Worm (Caenorhabditis elegans) whole organism, mixed stage, embryonic: ENCODE measurements around the gene srh-46.
A peak's percentile ranks its signal among the peaks of the same experiment; 100 is the strongest.

Experiments
- M03D4.4 ChIP-seq: sonication (generic microtip); optimal IDR thresholded peaks from 2 replicates; lab custom pipeline; 2017; ENCODE audit warnings: mild to moderate bottlenecking, missing genetic modification characterization, missing compliant biosample characterization
- bed-3 ChIP-seq: fragments of 200-800 bp; sonication (Bioruptor generic); optimal IDR thresholded peaks from 3 replicates; lab custom pipeline; 2018; ENCODE audit warnings: mild to moderate bottlenecking, missing genetic modification characterization, moderate library complexity, missing compliant biosample characterization
- blmp-1 ChIP-seq: fragments of 150-350 bp; optimal IDR thresholded peaks from 2 replicates; lab custom pipeline; 2014; ENCODE audit warnings: missing biosample characterization, missing genetic modification characterization
- ceh-39 ChIP-seq: fragments of 150-350 bp; optimal IDR thresholded peaks from 2 replicates; lab custom pipeline; 2014; ENCODE audit warnings: missing biosample characterization, missing genetic modification characterization
- ceh-43 ChIP-seq: fragments of 200-800 bp; sonication (Bioruptor generic); optimal IDR thresholded peaks from 2 replicates; lab custom pipeline; 2018; ENCODE audit warnings: mild to moderate bottlenecking, missing genetic modification characterization, moderate library complexity, missing compliant biosample characterization
- ceh-83 ChIP-seq: fragments of 200-800 bp; sonication (Bioruptor generic); optimal IDR thresholded peaks from 2 replicates; lab custom pipeline; 2018; ENCODE audit warnings: mild to moderate bottlenecking, missing genetic modification characterization, missing compliant biosample characterization
- ces-1 ChIP-seq: fragments of 150-350 bp; optimal IDR thresholded peaks from 2 replicates; lab custom pipeline; 2014; ENCODE audit warnings: missing biosample characterization, missing genetic modification reagents, missing genetic modification characterization
- cnd-1 ChIP-seq: fragments of 200-800 bp; sonication (Bioruptor generic); optimal IDR thresholded peaks from 2 replicates; lab custom pipeline; 2018; ENCODE audit warnings: mild to moderate bottlenecking, missing genetic modification characterization, missing compliant biosample characterization
- drap-1 ChIP-seq: fragments of 200-800 bp; sonication (Bioruptor generic); optimal IDR thresholded peaks from 3 replicates; lab custom pipeline; 2018; ENCODE audit warnings: mild to moderate bottlenecking, missing genetic modification characterization, missing compliant biosample characterization
- elt-1 ChIP-seq: sonication (generic microtip); optimal IDR thresholded peaks from 2 replicates; lab custom pipeline; 2017; ENCODE audit warnings: missing genetic modification characterization, mild to moderate bottlenecking, missing compliant biosample characterization, antibody characterized with exemption, moderate library complexity, borderline replicate concordance; ENCODE audit not compliant: insufficient read depth
- elt-3 ChIP-seq: fragments of 150-350 bp; optimal IDR thresholded peaks from 2 replicates; lab custom pipeline; 2014; ENCODE audit warnings: missing biosample characterization, missing genetic modification characterization
- flh-1 ChIP-seq: fragments of 200-800 bp; sonication (Bioruptor generic); optimal IDR thresholded peaks from 2 replicates; lab custom pipeline; 2018; ENCODE audit warnings: mild to moderate bottlenecking, missing genetic modification characterization, moderate library complexity, missing compliant biosample characterization
- ham-2 ChIP-seq: fragments of 200-800 bp; sonication (Bioruptor generic); optimal IDR thresholded peaks from 2 replicates; lab custom pipeline; 2018; ENCODE audit warnings: mild to moderate bottlenecking, missing genetic modification characterization, missing compliant biosample characterization
- hlh-1 ChIP-seq: fragments of 150-350 bp; optimal IDR thresholded peaks from 2 replicates; lab custom pipeline; 2014; ENCODE audit warnings: missing biosample characterization, missing genetic modification reagents, missing genetic modification characterization
- lin-13 ChIP-seq: fragments of 150-350 bp; optimal IDR thresholded peaks from 2 replicates; lab custom pipeline; 2014; ENCODE audit warnings: missing biosample characterization, missing genetic modification characterization
- lin-32 ChIP-seq: fragments of 200-800 bp; sonication (Bioruptor generic); optimal IDR thresholded peaks from 2 replicates; lab custom pipeline; 2018; ENCODE audit warnings: mild to moderate bottlenecking, missing genetic modification characterization, missing compliant biosample characterization
- lsy-2 ChIP-seq: fragments of 150-350 bp; optimal IDR thresholded peaks from 2 replicates; lab custom pipeline; 2014; ENCODE audit warnings: missing biosample characterization, missing genetic modification characterization
- mab-5 ChIP-seq: fragments of 150-350 bp; optimal IDR thresholded peaks from 2 replicates; lab custom pipeline; 2014; ENCODE audit warnings: missing biosample characterization, missing genetic modification characterization
- mep-1 ChIP-seq: fragments of 150-350 bp; optimal IDR thresholded peaks from 2 replicates; lab custom pipeline; 2017; ENCODE audit warnings: missing biosample characterization, missing genetic modification reagents, missing genetic modification characterization, inconsistent platforms
- mls-2 ChIP-seq: sonication (generic microtip); optimal IDR thresholded peaks from 2 replicates; lab custom pipeline; 2016; ENCODE audit warnings: mild to moderate bottlenecking, missing genetic modification characterization, moderate library complexity, missing compliant biosample characterization
- nhr-12 ChIP-seq: fragments of 150-350 bp; optimal IDR thresholded peaks from 2 replicates; lab custom pipeline; 2014; ENCODE audit warnings: missing biosample characterization, missing genetic modification characterization
- nhr-2 ChIP-seq: fragments of 150-350 bp; optimal IDR thresholded peaks from 2 replicates; lab custom pipeline; 2014; ENCODE audit warnings: missing biosample characterization, missing genetic modification characterization
- nhr-237 ChIP-seq: fragments of 150-350 bp; optimal IDR thresholded peaks from 2 replicates; lab custom pipeline; 2014; ENCODE audit warnings: missing biosample characterization, missing genetic modification characterization
- nhr-28 ChIP-seq: fragments of 150-350 bp; optimal IDR thresholded peaks from 2 replicates; lab custom pipeline; 2014; ENCODE audit warnings: missing biosample characterization, missing genetic modification characterization
- nhr-76 ChIP-seq: sonication (generic microtip); optimal IDR thresholded peaks from 2 replicates; lab custom pipeline; 2017; ENCODE audit warnings: missing biosample characterization, missing genetic modification characterization
- pha-4 ChIP-seq: fragments of 150-350 bp; optimal IDR thresholded peaks from 2 replicates; lab custom pipeline; 2018; ENCODE audit warnings: missing biosample characterization, missing genetic modification reagents, missing genetic modification characterization
- sem-2 ChIP-seq: fragments of 200-800 bp; sonication (Bioruptor generic); optimal IDR thresholded peaks from 2 replicates; lab custom pipeline; 2018; ENCODE audit warnings: mild to moderate bottlenecking, missing genetic modification characterization, missing compliant biosample characterization
- snpc-4 ChIP-seq: fragments of 150-350 bp; optimal IDR thresholded peaks from 2 replicates; lab custom pipeline; 2014; ENCODE audit warnings: missing biosample characterization, missing genetic modification characterization
- sptf-1 ChIP-seq: sonication (generic microtip); optimal IDR thresholded peaks from 2 replicates; lab custom pipeline; 2017; ENCODE audit warnings: mild to moderate bottlenecking, missing genetic modification characterization, moderate library complexity, missing compliant biosample characterization
- tbx-8 ChIP-seq: fragments of 200-800 bp; sonication (Bioruptor generic); optimal IDR thresholded peaks from 2 replicates; lab custom pipeline; 2018; ENCODE audit warnings: mild to moderate bottlenecking, missing genetic modification characterization, moderate library complexity, missing compliant biosample characterization
- unc-120 ChIP-seq: sonication (generic microtip); optimal IDR thresholded peaks from 2 replicates; lab custom pipeline; 2017; ENCODE audit warnings: missing genetic modification characterization, missing compliant biosample characterization; ENCODE audit not compliant: poor library complexity, severe bottlenecking
- unc-39 ChIP-seq: fragments of 150-350 bp; optimal IDR thresholded peaks from 2 replicates; lab custom pipeline; 2014; ENCODE audit warnings: missing biosample characterization, missing genetic modification characterization
- unc-62 ChIP-seq: fragments of 150-350 bp; optimal IDR thresholded peaks from 2 replicates; lab custom pipeline; 2014; ENCODE audit warnings: missing biosample characterization, missing genetic modification reagents, missing genetic modification characterization
- zip-8 ChIP-seq: fragments of 150-350 bp; optimal IDR thresholded peaks from 2 replicates; lab custom pipeline; 2014; ENCODE audit warnings: missing biosample characterization, missing genetic modification characterization
- ztf-11 ChIP-seq: fragments of 150-350 bp; optimal IDR thresholded peaks from 2 replicates; lab custom pipeline; 2014; ENCODE audit warnings: missing biosample characterization, missing genetic modification characterization

Gene srh-46

DNA sequence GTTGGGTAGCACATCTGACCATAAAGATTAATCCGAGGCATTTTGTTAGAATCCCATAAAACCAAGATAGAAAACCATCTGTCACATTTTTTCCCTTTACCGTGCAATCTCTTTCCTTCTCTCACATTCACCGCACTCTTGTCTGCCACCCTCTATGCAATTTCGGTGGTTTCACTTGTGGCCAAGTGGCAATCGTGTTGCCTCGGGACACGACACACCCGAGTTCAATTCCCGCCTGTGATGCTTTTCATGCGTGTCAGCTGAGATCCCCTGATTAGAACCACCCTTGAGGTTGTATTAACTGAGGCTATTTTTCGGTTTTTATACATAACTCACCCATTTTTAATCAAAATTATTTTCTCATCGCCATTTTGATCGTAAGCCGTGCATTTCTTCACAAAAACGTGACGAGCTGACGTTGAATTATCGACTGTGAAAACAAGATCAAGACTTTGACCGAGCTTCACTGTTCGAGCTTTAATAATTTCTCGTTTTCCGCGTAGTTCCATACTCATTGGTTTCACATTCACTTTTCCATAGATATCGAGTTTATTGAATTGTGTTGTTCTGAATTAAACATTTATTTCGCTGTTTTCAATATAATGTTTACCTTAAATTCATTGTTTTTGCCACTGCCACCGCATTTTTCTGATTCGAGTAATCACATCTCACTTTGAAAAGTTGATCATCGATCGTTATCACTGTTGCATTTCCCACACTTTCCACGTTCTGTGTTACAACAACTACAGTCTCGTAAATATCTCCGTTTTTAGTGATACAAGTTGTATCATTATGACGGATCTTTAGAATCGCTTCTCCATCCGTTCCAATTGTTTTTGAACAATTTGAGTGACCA, 11.6 kb upstream of the srh-46 start:
- TF ChIP-seq elt-1 (tag; lab: Kevin White, UChicago) (peak; percentile 83), mep-1 (tag; lab: Kevin White, UChicago) (peak; percentile 94), cnd-1 (tag; lab: Kevin White, UChicago) (peak; percentile 99), lin-32 (GFP tag; lab: Kevin White, UChicago) (peak; percentile 100), drap-1 (GFP tag; lab: Kevin White, UChicago) (peak; percentile 100), ceh-43 (peak; percentile 98), snpc-4 (tag; lab: Kevin White, UChicago) (no peak), nhr-76 (peak; percentile 81), ceh-83 (GFP tag; lab: Kevin White, UChicago) (peak; percentile 100), ceh-39 (tag; lab: Kevin White, UChicago) (peak; percentile 52), sptf-1 (tag; lab: Kevin White, UChicago) (peak; percentile 99), blmp-1 (tag; lab: Kevin White, UChicago) (peak; percentile 77), mls-2 (peak; percentile 100), bed-3 (GFP tag; lab: Kevin White, UChicago) (peak; percentile 98), unc-62 (GFP tag; lab: Kevin White, UChicago) (peak; percentile 91), ham-2 (GFP tag; lab: Kevin White, UChicago) (peak; percentile 99), nhr-2 (tag; lab: Kevin White, UChicago) (peak; percentile 27), tbx-8 (GFP tag; lab: Kevin White, UChicago) (peak; percentile 99), ztf-11 (tag; lab: Kevin White, UChicago) (peak; percentile 98), elt-3 (tag; lab: Kevin White, UChicago) (peak; percentile 91), nhr-237 (tag; lab: Kevin White, UChicago) (peak; percentile 63), zip-8 (tag; lab: Kevin White, UChicago) (no peak), lsy-2 (tag; lab: Kevin White, UChicago) (peak; percentile 75), pha-4 (tag; lab: Kevin White, UChicago) (peak; percentile 83), unc-39 (tag; lab: Kevin White, UChicago) (peak; percentile 100), M03D4.4 (tag; lab: Kevin White, UChicago) (peak; percentile 99), unc-120 (tag; lab: Kevin White, UChicago) (peak; percentile 98), hlh-1 (tag; lab: Kevin White, UChicago) (peak; percentile 96), sem-2 (GFP tag; lab: Kevin White, UChicago) (peak; percentile 98), ces-1 (GFP tag; lab: Kevin White, UChicago) (no peak), flh-1 (GFP tag; lab: Kevin White, UChicago) (peak; percentile 98), nhr-12 (tag; lab: Kevin White, UChicago) (peak; percentile 89), mab-5 (peak; percentile 74), nhr-28 (tag; lab: Kevin White, UChicago) (peak; percentile 92), lin-13 (peak; percentile 95)

DNA sequence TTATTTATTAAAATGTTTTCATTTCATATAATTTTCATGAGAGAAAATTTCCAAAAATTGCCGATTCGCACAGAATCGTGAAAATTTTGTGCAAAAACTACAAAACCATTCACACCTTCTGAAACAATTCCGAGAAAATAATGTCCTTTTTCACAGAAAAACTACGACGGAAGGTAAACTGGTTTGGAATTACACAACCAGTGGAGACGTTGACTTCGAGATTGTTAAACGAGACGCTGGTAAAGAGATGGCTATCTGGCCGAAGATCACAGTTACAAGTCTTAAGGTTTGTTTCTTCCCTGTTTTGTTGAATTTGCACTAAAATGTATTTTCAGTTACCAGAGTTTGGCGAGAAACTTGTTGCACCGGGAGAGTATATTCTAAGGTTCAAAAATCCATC, 10.2 kb upstream of the srh-46 start:
- TF ChIP-seq pha-4 (tag; lab: Kevin White, UChicago) (no peak), M03D4.4 (tag; lab: Kevin White, UChicago) (no peak), unc-120 (tag; lab: Kevin White, UChicago) (no peak), elt-3 (tag; lab: Kevin White, UChicago) (no peak), ham-2 (GFP tag; lab: Kevin White, UChicago) (no peak), ceh-83 (GFP tag; lab: Kevin White, UChicago) (no peak), hlh-1 (tag; lab: Kevin White, UChicago) (no peak), nhr-2 (tag; lab: Kevin White, UChicago) (no peak), flh-1 (GFP tag; lab: Kevin White, UChicago) (no peak), ces-1 (GFP tag; lab: Kevin White, UChicago) (no peak), ceh-39 (tag; lab: Kevin White, UChicago) (no peak), ztf-11 (tag; lab: Kevin White, UChicago) (no peak), tbx-8 (GFP tag; lab: Kevin White, UChicago) (no peak), zip-8 (tag; lab: Kevin White, UChicago) (no peak), lsy-2 (tag; lab: Kevin White, UChicago) (no peak), bed-3 (GFP tag; lab: Kevin White, UChicago) (no peak), mls-2 (no peak)
